Worm (Caenorhabditis elegans): ENCODE data around the gene srz-91.
"Not testable (repeated sequence)": the region's sequence is repeated elsewhere in the genome, so short reads cannot be mapped to it uniquely, and the experiment has no call there.

DNA sequence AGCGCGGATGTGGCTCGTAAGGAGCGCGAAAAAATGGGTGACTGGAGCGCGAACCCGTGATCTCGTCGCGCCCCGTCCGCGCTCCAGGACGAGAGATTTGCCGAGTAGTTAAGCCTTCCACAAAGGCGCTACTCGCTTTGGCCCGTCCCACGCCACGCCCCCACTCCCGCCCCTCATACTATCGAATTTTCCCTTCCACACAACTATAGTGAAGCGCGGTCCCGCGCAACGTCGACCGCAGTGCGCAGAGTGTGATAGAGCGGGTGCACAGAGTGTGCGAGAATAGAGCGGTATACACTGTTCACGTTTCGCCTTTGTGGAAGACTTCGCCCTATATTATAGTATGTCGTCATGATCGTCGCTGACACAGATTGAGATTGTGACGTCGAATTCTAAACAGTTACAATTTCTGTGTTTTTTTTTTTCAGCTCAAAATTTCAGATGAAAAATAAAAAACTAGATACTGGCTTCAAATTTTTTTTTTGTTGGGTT lies 23.5 kb upstream of the srz-91 start, which contains the start of gene fbxa-133:
- TF ChIP-seq ama-1 (optimal IDR thresholded peaks at IDR 0.05); elt-2 (tag; optimal IDR thresholded peaks at IDR 0.05); nhr-11 (tag; optimal IDR thresholded peaks at IDR 0.05); lin-11 (tag; optimal IDR thresholded peaks at IDR 0.05); ceh-14 (tag; optimal IDR thresholded peaks at IDR 0.05); ceh-6 (GFP tag; optimal IDR thresholded peaks at IDR 0.05); pqm-1 (tag; optimal IDR thresholded peaks at IDR 0.05): not testable (repeated sequence)
